Worm (Caenorhabditis elegans) whole organism, young adult: Measurements from ENCODE around the gene R144.3.

Source experiments
- B0019.2 ChIP-seq: fragments of 200-800 bp; sonication (Bioruptor generic); conservative IDR thresholded peaks from 2 replicates; pipeline ENCODE4 v1.3.6; 2022; ENCODE audit warnings: missing genetic modification reagents, missing genetic modification characterization, missing compliant biosample characterization
- B0035.1 ChIP-seq: sonication (generic microtip); optimal IDR thresholded peaks from 2 replicates; lab custom pipeline; 2016; ENCODE audit warnings: missing genetic modification characterization, mild to moderate bottlenecking, missing compliant biosample characterization, missing genotype, missing genetic modification reagents
- B0261.1 ChIP-seq: sonication (generic microtip); optimal IDR thresholded peaks from 2 replicates; lab custom pipeline; 2016; ENCODE audit warnings: mild to moderate bottlenecking, missing genetic modification characterization, moderate library complexity, missing compliant biosample characterization
- F23B12.7 ChIP-seq: sonication (generic microtip); optimal IDR thresholded peaks from 2 replicates; lab custom pipeline; 2017; ENCODE audit warnings: missing genetic modification characterization, mild to moderate bottlenecking, missing compliant biosample characterization, antibody characterized with exemption, moderate library complexity; ENCODE audit not compliant: insufficient read depth
- F33H1.4 ChIP-seq: fragments of 200-800 bp; sonication (Bioruptor generic); IDR thresholded peaks from 2 replicates; pipeline ENCODE4 v1.3.6; 2022; ENCODE audit warnings: missing genetic modification reagents, missing genetic modification characterization, missing compliant biosample characterization
- F55B11.4 ChIP-seq: sonication (generic microtip); optimal IDR thresholded peaks from 2 replicates; lab custom pipeline; 2016; ENCODE audit warnings: missing compliant biosample characterization, missing genetic modification characterization, borderline replicate concordance; ENCODE audit not compliant: insufficient read depth
- F57C9.4 ChIP-seq: sonication (generic microtip); optimal IDR thresholded peaks from 2 replicates; lab custom pipeline; 2017; ENCODE audit warnings: mild to moderate bottlenecking, missing genetic modification characterization, missing compliant biosample characterization
- T26A5.8 ChIP-seq: sonication (generic microtip); optimal IDR thresholded peaks from 2 replicates; lab custom pipeline; 2016; ENCODE audit warnings: missing genetic modification characterization, missing compliant biosample characterization
- Y67H2A.10 ChIP-seq: fragments of 200-800 bp; sonication (Bioruptor generic); conservative IDR thresholded peaks from 2 replicates; pipeline ENCODE4 v1.3.6; 2022; ENCODE audit warnings: missing genetic modification reagents, missing genetic modification characterization, missing compliant biosample characterization
- ama-1 ChIP-seq, 3 experiments: fragments of 150-350 bp in 1 of 3; sonication (generic microtip) in 2 of 3; optimal IDR thresholded peaks; 2 replicates each; lab custom pipeline; 2014 to 2018; ENCODE audit warnings: missing biosample characterization in 2 of 3, missing genetic modification characterization in 2 of 3, missing genetic modification reagents in 2 of 3
- athp-1 ChIP-seq: sonication (generic microtip); optimal IDR thresholded peaks from 2 replicates; lab custom pipeline; 2017; ENCODE audit warnings: mild to moderate bottlenecking, missing genetic modification characterization, missing compliant biosample characterization
- attf-3 ChIP-seq: fragments of 200-800 bp; sonication (Bioruptor generic); conservative IDR thresholded peaks from 2 replicates; pipeline ENCODE4 v1.3.6; 2022; ENCODE audit warnings: missing genetic modification reagents, missing genetic modification characterization, missing compliant biosample characterization
- attf-5 ChIP-seq: fragments of 200-800 bp; sonication (Bioruptor generic); optimal IDR thresholded peaks from 2 replicates; lab custom pipeline; 2018; ENCODE audit warnings: mild to moderate bottlenecking, missing genetic modification characterization, missing compliant biosample characterization
- bed-2 ChIP-seq: fragments of 200-800 bp; sonication (Bioruptor generic); IDR thresholded peaks from 2 replicates; pipeline ENCODE4 v1.3.6; 2022; ENCODE audit warnings: missing genetic modification reagents, missing genetic modification characterization, missing compliant biosample characterization
- ccch-3 ChIP-seq: fragments of 200-800 bp; sonication (Bioruptor generic); optimal IDR thresholded peaks from 2 replicates; lab custom pipeline; 2018; ENCODE audit warnings: mild to moderate bottlenecking, missing genetic modification characterization, missing compliant biosample characterization
- ceh-79 ChIP-seq: sonication (generic microtip); optimal IDR thresholded peaks from 2 replicates; lab custom pipeline; 2017; ENCODE audit warnings: mild to moderate bottlenecking, missing genetic modification characterization, missing compliant biosample characterization
- ceh-91 ChIP-seq: fragments of 200-800 bp; sonication (Bioruptor generic); IDR thresholded peaks from 2 replicates; pipeline ENCODE4 v1.3.6; 2022; ENCODE audit warnings: missing genetic modification reagents, missing genetic modification characterization, missing compliant biosample characterization
- chd-7 ChIP-seq: sonication (generic microtip); optimal IDR thresholded peaks from 2 replicates; lab custom pipeline; 2016; ENCODE audit warnings: mild to moderate bottlenecking, missing genetic modification characterization, moderate library complexity, missing compliant biosample characterization
- dpff-1 ChIP-seq: sonication (generic microtip); optimal IDR thresholded peaks from 2 replicates; lab custom pipeline; 2017; ENCODE audit warnings: mild to moderate bottlenecking, missing genetic modification characterization, missing compliant biosample characterization
- efl-1 ChIP-seq: fragments of 150-350 bp; optimal IDR thresholded peaks from 2 replicates; lab custom pipeline; 2014; ENCODE audit warnings: missing biosample characterization, missing genetic modification reagents, missing genetic modification characterization
- ekl-4 ChIP-seq: fragments of 200-800 bp; sonication (Bioruptor generic); IDR thresholded peaks from 2 replicates; pipeline ENCODE4 v1.3.6; 2022; ENCODE audit warnings: missing genetic modification reagents, missing genetic modification characterization, missing compliant biosample characterization
- ets-4 ChIP-seq: fragments of 200-800 bp; sonication (Bioruptor generic); optimal IDR thresholded peaks from 2 replicates; lab custom pipeline; 2018; ENCODE audit warnings: mild to moderate bottlenecking, missing genetic modification characterization, missing compliant biosample characterization
- him-1 ChIP-seq: sonication (generic microtip); optimal IDR thresholded peaks from 2 replicates; lab custom pipeline; 2016; ENCODE audit warnings: missing genotype, missing genetic modification reagents, missing genetic modification characterization, missing compliant biosample characterization
- hlh-26 ChIP-seq: fragments of 200-800 bp; sonication (Bioruptor generic); conservative IDR thresholded peaks from 2 replicates; pipeline ENCODE4 v1.3.6; 2022; ENCODE audit warnings: missing genetic modification reagents, missing genetic modification characterization, missing compliant biosample characterization
- lag-1 ChIP-seq: fragments of 200-800 bp; sonication (Bioruptor generic); IDR thresholded peaks from 2 replicates; pipeline ENCODE4 v1.3.6; 2022; ENCODE audit warnings: missing genetic modification reagents, missing genetic modification characterization, missing compliant biosample characterization
- let-607 ChIP-seq, 2 experiments: fragments of 200-800 bp in 1 of 2; sonication (Bioruptor generic) in 1 of 2; sonication (generic microtip) in 1 of 2; optimal IDR thresholded peaks; 2 replicates each; lab custom pipeline; 2016 to 2018; ENCODE audit warnings: mild to moderate bottlenecking in 2 of 2, missing compliant biosample characterization in 2 of 2, missing genetic modification characterization in 2 of 2, moderate library complexity in 2 of 2, missing genotype in 1 of 2
- lin-35 ChIP-seq, 3 experiments: fragments of 150-350 bp in 2 of 3; sonication (generic microtip) in 1 of 3; optimal IDR thresholded peaks; 2 replicates each; lab custom pipeline; 2014 to 2018; ENCODE audit warnings: missing biosample characterization in 3 of 3, missing genetic modification characterization in 3 of 3, missing genetic modification reagents in 3 of 3
- lin-54 ChIP-seq: fragments of 200-800 bp; sonication (Bioruptor generic); optimal IDR thresholded peaks from 2 replicates; lab custom pipeline; 2018; ENCODE audit warnings: mild to moderate bottlenecking, missing genetic modification characterization, missing compliant biosample characterization
- lir-1 ChIP-seq: fragments of 200-800 bp; sonication (Bioruptor generic); conservative IDR thresholded peaks from 2 replicates; pipeline ENCODE4 v1.3.6; 2022; ENCODE audit warnings: missing genetic modification reagents, missing genetic modification characterization, missing compliant biosample characterization
- lsl-1 ChIP-seq: fragments of 200-800 bp; sonication (Bioruptor generic); optimal IDR thresholded peaks from 2 replicates; lab custom pipeline; 2018; ENCODE audit warnings: mild to moderate bottlenecking, missing genetic modification characterization, moderate library complexity, missing compliant biosample characterization
- lsy-27 ChIP-seq: sonication (generic microtip); optimal IDR thresholded peaks from 2 replicates; lab custom pipeline; 2017; ENCODE audit warnings: missing genetic modification characterization, mild to moderate bottlenecking, missing compliant biosample characterization, antibody characterized with exemption, missing genotype, borderline replicate concordance; ENCODE audit not compliant: insufficient read depth
- madf-10 ChIP-seq: sonication (generic microtip); optimal IDR thresholded peaks from 2 replicates; lab custom pipeline; 2016; ENCODE audit warnings: mild to moderate bottlenecking, missing genetic modification characterization, missing compliant biosample characterization
- madf-6 ChIP-seq: fragments of 200-800 bp; sonication (Bioruptor generic); IDR thresholded peaks from 2 replicates; pipeline ENCODE4 v1.3.6; 2022; ENCODE audit warnings: missing genetic modification reagents, missing genetic modification characterization, missing compliant biosample characterization
- madf-8 ChIP-seq: fragments of 200-800 bp; sonication (Bioruptor generic); conservative IDR thresholded peaks from 2 replicates; pipeline ENCODE4 v1.3.6; 2022; ENCODE audit warnings: missing genetic modification reagents, missing genetic modification characterization, missing compliant biosample characterization
- nfya-1 ChIP-seq: sonication (generic microtip); optimal IDR thresholded peaks from 2 replicates; lab custom pipeline; 2017; ENCODE audit warnings: antibody characterized with exemption, missing compliant biosample characterization, missing genetic modification characterization, borderline replicate concordance; ENCODE audit not compliant: insufficient read depth
- nfyb-1 ChIP-seq: fragments of 200-800 bp; sonication (Bioruptor generic); IDR thresholded peaks from 2 replicates; pipeline ENCODE4 v1.3.6; 2022; ENCODE audit warnings: missing genetic modification reagents, missing genetic modification characterization, missing compliant biosample characterization
- nhr-90 ChIP-seq: sonication (generic microtip); optimal IDR thresholded peaks from 2 replicates; lab custom pipeline; 2016; ENCODE audit warnings: missing genotype, mild to moderate bottlenecking, missing genetic modification characterization, missing compliant biosample characterization
- repo-1 ChIP-seq: sonication (generic microtip); optimal IDR thresholded peaks from 2 replicates; lab custom pipeline; 2017; ENCODE audit warnings: mild to moderate bottlenecking, missing genetic modification characterization, missing compliant biosample characterization
- rpc-1 ChIP-seq, 2 experiments: fragments of 150-350 bp in 1 of 2; sonication (generic microtip) in 1 of 2; optimal IDR thresholded peaks; 2 replicates each; lab custom pipeline; 2014 to 2018; ENCODE audit warnings: missing biosample characterization in 1 of 2, missing genetic modification characterization in 1 of 2, missing genetic modification reagents in 1 of 2, missing genotype in 1 of 2
- sea-2 ChIP-seq: fragments of 200-800 bp; sonication (Bioruptor generic); IDR thresholded peaks from 2 replicates; pipeline ENCODE4 v1.3.6; 2022; ENCODE audit warnings: missing genetic modification characterization, missing compliant biosample characterization
- sptf-2 ChIP-seq: fragments of 200-800 bp; sonication (Bioruptor generic); optimal IDR thresholded peaks from 2 replicates; lab custom pipeline; 2018; ENCODE audit warnings: mild to moderate bottlenecking, missing genetic modification characterization, missing compliant biosample characterization
- tbx-9 ChIP-seq: sonication (generic microtip); optimal IDR thresholded peaks from 2 replicates; lab custom pipeline; 2016; ENCODE audit warnings: borderline replicate concordance, missing genetic modification characterization, inconsistent platforms, missing compliant biosample characterization
- tlf-1 ChIP-seq: fragments of 200-800 bp; sonication (Bioruptor generic); optimal IDR thresholded peaks from 2 replicates; lab custom pipeline; 2018; ENCODE audit warnings: mild to moderate bottlenecking, missing genetic modification characterization, missing compliant biosample characterization
- unc-130 ChIP-seq: sonication (generic microtip); optimal IDR thresholded peaks from 2 replicates; lab custom pipeline; 2016; ENCODE audit warnings: missing genetic modification reagents, missing genetic modification characterization, missing compliant biosample characterization
- ztf-18 ChIP-seq: sonication (generic microtip); optimal IDR thresholded peaks from 2 replicates; lab custom pipeline; 2016; ENCODE audit warnings: missing genotype, mild to moderate bottlenecking, missing genetic modification characterization, missing compliant biosample characterization

The R144.3 gene

DNA sequence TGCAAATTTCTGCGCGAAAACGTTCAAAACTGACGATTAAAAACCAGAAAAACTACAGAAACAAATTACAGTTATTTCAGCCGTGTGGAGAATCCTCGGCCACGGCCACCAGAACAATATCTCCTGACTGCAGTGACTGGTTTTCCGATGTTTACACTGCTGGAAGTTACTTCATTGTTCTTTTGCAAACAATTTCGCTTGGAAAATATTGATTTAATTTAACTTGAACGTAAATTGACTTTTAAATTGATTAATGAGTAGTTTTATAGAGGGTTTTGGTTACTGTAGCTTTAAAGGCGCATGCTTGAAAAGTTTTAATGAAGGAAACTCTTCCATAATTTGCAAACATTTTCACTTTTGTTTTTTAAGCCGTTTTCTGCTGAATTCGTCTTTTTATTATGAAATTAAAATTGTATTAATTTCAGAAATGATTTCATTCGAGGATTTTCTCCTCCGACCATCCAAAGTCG is 22.8 kb upstream of the R144.3 start, which contains the start of gene smcr-8 (continued):
- TF ChIP-seq unc-130 (peak; percentile 78), him-1 (tag; lab: Kevin White, UChicago) (no peak), repo-1 (no peak), attf-3 (GFP tag; lab: Robert Waterston, UW) (peak; percentile 56; the same call in 1 of the 2 replicates), lag-1 (GFP tag; lab: Robert Waterston, UW) (no peak), B0035.1 (tag; lab: Kevin White, UChicago) (no peak), madf-6 (peak; percentile 82), let-607 (tag; optimal IDR thresholded peaks at IDR 0.05; lab: Kevin White, UChicago) (no peak), attf-5 (peak; percentile 46), sptf-2 (peak; percentile 33), ama-1 (optimal IDR thresholded peaks at IDR 0.05; lab: Kevin White, UChicago) (no peak), ama-1 (GFP tag; optimal IDR thresholded peaks at IDR 0.05; lab: Kevin White, UChicago) (no peak), madf-8 (GFP tag; lab: Robert Waterston, UW) (peak; percentile 69), lin-35 (GFP tag; optimal IDR thresholded peaks at IDR 0.05; lab: Kevin White, UChicago) (no peak), sea-2 (GFP tag; lab: Robert Waterston, UW) (no peak), F33H1.4 (GFP tag; lab: Robert Waterston, UW) (peak; percentile 55), F57C9.4 (no peak), madf-10 (no peak), rpc-1 (optimal IDR thresholded peaks at IDR 0.05; lab: Kevin White, UChicago) (no peak), rpc-1 (tag; optimal IDR thresholded peaks at IDR 0.05; lab: Kevin White, UChicago) (no peak), B0261.1 (no peak), F23B12.7 (tag; lab: Kevin White, UChicago) (no peak), bed-2 (GFP tag; lab: Robert Waterston, UW) (peak; percentile 70), ceh-79 (tag; lab: Kevin White, UChicago) (no peak), nhr-90 (tag; lab: Kevin White, UChicago) (no peak), tbx-9 (no peak), ztf-18 (tag; lab: Kevin White, UChicago) (peak; percentile 72), nfya-1 (tag; lab: Kevin White, UChicago) (no peak), tlf-1 (GFP tag; lab: Kevin White, UChicago) (peak; percentile 23), nfyb-1 (no peak), efl-1 (GFP tag; lab: Kevin White, UChicago) (peak; percentile 29), athp-1 (tag; lab: Kevin White, UChicago) (peak; percentile 81), lir-1 (GFP tag; lab: Robert Waterston, UW) (0 out of 2 replicates have a peak, but pooled peaks have one; percentile 11), T26A5.8 (tag; lab: Kevin White, UChicago) (no peak), ekl-4 (0 out of 2 replicates have a peak, but pooled peaks have one; percentile 42), ets-4 (GFP tag; lab: Kevin White, UChicago) (no peak)

DNA sequence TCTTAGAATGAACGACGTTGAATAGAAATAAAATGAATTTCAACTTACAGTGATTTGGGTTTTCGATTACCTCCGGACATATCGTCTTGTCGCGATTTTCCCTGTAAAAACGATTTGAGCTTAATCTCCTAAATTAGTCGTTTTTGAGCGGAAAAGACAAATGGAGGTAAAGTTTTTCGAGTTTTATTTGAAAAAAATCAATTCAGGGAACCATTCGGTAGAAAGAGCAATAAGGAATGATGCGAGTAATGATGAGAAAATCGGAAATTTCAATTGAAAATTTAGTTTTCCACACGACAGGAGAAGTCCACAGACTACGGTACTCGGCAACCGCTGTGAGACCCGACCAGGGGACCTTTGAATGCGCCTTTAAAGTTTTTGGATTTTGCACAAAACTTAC is 19.6 kb upstream of the R144.3 start, which contains the start of gene R144.10:
Gene R144.10 (minus strand): TSS at position 101 of the 400 bp plus-strand sequence.
- TF ChIP-seq tlf-1 (GFP tag; lab: Kevin White, UChicago) (no peak), nfyb-1 (no peak), F33H1.4 (GFP tag; lab: Robert Waterston, UW) (peak; percentile 50), lsl-1 (GFP tag; lab: Kevin White, UChicago) (peak; percentile 49)
- TF ChIP-seq, all 124 proteins: peak for 2

DNA sequence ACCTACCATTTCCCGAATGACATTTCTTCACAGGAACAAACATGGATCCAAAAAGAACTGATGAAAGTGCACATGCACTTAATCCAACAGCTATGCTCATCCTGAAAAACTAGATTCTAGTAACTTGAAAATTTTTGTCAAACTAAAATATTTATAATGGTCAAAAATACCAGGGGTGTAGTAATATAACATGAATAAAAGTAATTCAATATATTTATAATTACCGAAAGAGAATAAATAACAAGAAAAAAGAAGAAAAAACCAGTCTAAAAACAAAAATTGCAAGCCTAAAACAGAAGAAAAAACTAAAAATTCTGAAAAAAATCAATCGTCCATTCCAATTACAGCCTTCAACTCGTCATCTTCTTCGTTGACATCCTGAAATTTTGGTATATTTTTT is 17.2 kb upstream of the R144.3 start, which contains the start of gene R144.6:
Gene R144.6 (minus strand): TSS at position 101 of the 400 bp plus-strand sequence.
- TF ChIP-seq Y67H2A.10 (GFP tag; lab: Robert Waterston, UW) = no peak
- TF ChIP-seq dpff-1 (tag; lab: Kevin White, UChicago) = no peak
- TF ChIP-seq ccch-3 (GFP tag; lab: Kevin White, UChicago) = no peak
- no peak for TF ChIP-seq F55B11.4 (tag; lab: Kevin White, UChicago)
- TF ChIP-seq chd-7 (tag; lab: Kevin White, UChicago) = no peak
- TF ChIP-seq madf-10 = no peak
- no peak for TF ChIP-seq hlh-26 (GFP tag; lab: Robert Waterston, UW)
- TF ChIP-seq repo-1 = no peak
- no peak for TF ChIP-seq B0019.2 (GFP tag; lab: Robert Waterston, UW)
- TF ChIP-seq lsy-27 (tag; lab: Kevin White, UChicago) = no peak
- TF ChIP-seq lin-54 (GFP tag; lab: Kevin White, UChicago) = no peak
- TF ChIP-seq ceh-91 (GFP tag; lab: Robert Waterston, UW) = no peak
- TF ChIP-seq sea-2 (GFP tag; lab: Robert Waterston, UW) = no peak
